Worm (Caenorhabditis elegans) whole organism, midembryonic: ENCODE measurements around the gene srx-93.
"Not testable (repeated sequence)": the region's sequence is repeated elsewhere in the genome, so short reads cannot be mapped to it uniquely, and the experiment has no call there.

ENCODE experiments used
- T22C8.4 ChIP-seq: fragments of 200-800 bp; sonication (Bioruptor generic); IDR thresholded peaks from 2 replicates; pipeline ENCODE4 v1.3.6; 2022; ENCODE audit warnings: missing genetic modification characterization, missing compliant biosample characterization
- ref-1 ChIP-seq: fragments of 200-800 bp; sonication (Bioruptor generic); conservative IDR thresholded peaks from 2 replicates; pipeline ENCODE4 v1.3.6; 2022; ENCODE audit warnings: missing genetic modification reagents, missing genetic modification characterization, missing compliant biosample characterization
- ztf-23 ChIP-seq: fragments of 200-800 bp; sonication (Bioruptor generic); IDR thresholded peaks from 2 replicates; pipeline ENCODE4 v1.3.6; 2022; ENCODE audit warnings: missing genetic modification reagents, missing genetic modification characterization, missing compliant biosample characterization
- ztf-29 ChIP-seq: fragments of 200-800 bp; sonication (Bioruptor generic); IDR thresholded peaks from 2 replicates; pipeline ENCODE4 v1.3.6; 2022; ENCODE audit warnings: missing genetic modification reagents, missing genetic modification characterization, missing compliant biosample characterization

- TF ChIP-seq ztf-29; ztf-23; ref-1 (GFP tag; lab: Robert Waterston, UW); T22C8.4 (GFP tag; lab: Robert Waterston, UW): not testable (repeated sequence)
Measured at ce11 chrV:3572408-3572807, 48.1 kb downstream of the srx-93 start, which contains the start of gene F40C5.1.
